Worm (Caenorhabditis elegans) whole organism, midembryonic: ENCODE measurements around the gene hrg-2.

Experiments
- med-1 ChIP-seq: sonication (generic microtip); optimal IDR thresholded peaks from 2 replicates; lab custom pipeline; 2017; ENCODE audit warnings: missing genetic modification characterization, mild to moderate bottlenecking, missing compliant biosample characterization, antibody characterized with exemption, missing genetic modification reagents; ENCODE audit not compliant: insufficient read depth
- tab-1 ChIP-seq: fragments of 200-800 bp; sonication (Bioruptor generic); IDR thresholded peaks from 2 replicates; pipeline ENCODE4 v1.3.6; 2022; ENCODE audit warnings: missing genetic modification characterization, missing compliant biosample characterization
- ztf-23 ChIP-seq: fragments of 200-800 bp; sonication (Bioruptor generic); IDR thresholded peaks from 2 replicates; pipeline ENCODE4 v1.3.6; 2022; ENCODE audit warnings: missing genetic modification reagents, missing genetic modification characterization, missing compliant biosample characterization
- ztf-29 ChIP-seq: fragments of 200-800 bp; sonication (Bioruptor generic); IDR thresholded peaks from 2 replicates; pipeline ENCODE4 v1.3.6; 2022; ENCODE audit warnings: missing genetic modification reagents, missing genetic modification characterization, missing compliant biosample characterization

- TF ChIP-seq ztf-23 (no peak), med-1 (GFP tag; lab: Kevin White, UChicago) (no peak), tab-1 (GFP tag; lab: Robert Waterston, UW) (no peak), ztf-29 (GFP tag; lab: Robert Waterston, UW) (no peak)
Observed at ce11 chrV:12427826-12428225, 17.5 kb upstream of the hrg-2 start.
